Worm (Caenorhabditis elegans) whole organism, midembryonic: Measurements from ENCODE around the gene sre-40.
A peak's percentile ranks its signal among the peaks of the same experiment; 100 is the strongest.

Source experiments
- T22C8.4 ChIP-seq: fragments of 200-800 bp; sonication (Bioruptor generic); IDR thresholded peaks from 2 replicates; pipeline ENCODE4 v1.3.6; 2022; ENCODE audit warnings: missing genetic modification characterization, missing compliant biosample characterization
- cog-1 ChIP-seq: sonication (generic microtip); optimal IDR thresholded peaks from 2 replicates; lab custom pipeline; 2016; ENCODE audit warnings: missing genetic modification characterization, missing compliant biosample characterization
- flt-1 ChIP-seq: fragments of 200-800 bp; sonication (Bioruptor generic); IDR thresholded peaks from 2 replicates; pipeline ENCODE4 v1.3.6; 2022; ENCODE audit warnings: missing genetic modification characterization, missing compliant biosample characterization
- klf-2 ChIP-seq: fragments of 200-800 bp; sonication (Bioruptor generic); conservative IDR thresholded peaks from 2 replicates; pipeline ENCODE4 v1.3.6; 2022; ENCODE audit warnings: missing genetic modification reagents, missing genetic modification characterization, missing compliant biosample characterization
- med-1 ChIP-seq: sonication (generic microtip); optimal IDR thresholded peaks from 2 replicates; lab custom pipeline; 2017; ENCODE audit warnings: missing genetic modification characterization, mild to moderate bottlenecking, missing compliant biosample characterization, antibody characterized with exemption, missing genetic modification reagents; ENCODE audit not compliant: insufficient read depth
- ref-1 ChIP-seq: fragments of 200-800 bp; sonication (Bioruptor generic); conservative IDR thresholded peaks from 2 replicates; pipeline ENCODE4 v1.3.6; 2022; ENCODE audit warnings: missing genetic modification reagents, missing genetic modification characterization, missing compliant biosample characterization
- tab-1 ChIP-seq: fragments of 200-800 bp; sonication (Bioruptor generic); IDR thresholded peaks from 2 replicates; pipeline ENCODE4 v1.3.6; 2022; ENCODE audit warnings: missing genetic modification characterization, missing compliant biosample characterization
- ztf-23 ChIP-seq: fragments of 200-800 bp; sonication (Bioruptor generic); IDR thresholded peaks from 2 replicates; pipeline ENCODE4 v1.3.6; 2022; ENCODE audit warnings: missing genetic modification reagents, missing genetic modification characterization, missing compliant biosample characterization
- ztf-29 ChIP-seq: fragments of 200-800 bp; sonication (Bioruptor generic); IDR thresholded peaks from 2 replicates; pipeline ENCODE4 v1.3.6; 2022; ENCODE audit warnings: missing genetic modification reagents, missing genetic modification characterization, missing compliant biosample characterization

Gene sre-40

ce11 chrII:4706359-4706871 lies 22.8 kb upstream of the sre-40 start, which contains the start of the genes F10G7.9 and tsn-1:
Gene F10G7.9 (minus strand): TSS chrII:4706485.
Gene tsn-1 (plus strand): TSS chrII:4706821.
- TF ChIP-seq ztf-23: no peak
- no peak for TF ChIP-seq T22C8.4
- no peak for TF ChIP-seq tab-1 (GFP tag; lab: Robert Waterston, UW)
- TF ChIP-seq flt-1 (GFP tag; lab: Robert Waterston, UW): no peak
- TF ChIP-seq klf-2: no peak
- TF ChIP-seq ref-1 (GFP tag; lab: Robert Waterston, UW): no peak
- no peak for TF ChIP-seq ztf-29 (GFP tag; lab: Robert Waterston, UW)
- TF ChIP-seq med-1 (GFP tag; lab: Kevin White, UChicago): no peak
- TF ChIP-seq cog-1 (tag; lab: Kevin White, UChicago): no peak

ce11 chrII:4703011-4703410 lies 19.4 kb upstream of the sre-40 start:
- TF ChIP-seq ref-1 (GFP tag; lab: Robert Waterston, UW) (no peak), klf-2 (no peak), tab-1 (GFP tag; lab: Robert Waterston, UW) (no peak), flt-1 (GFP tag; lab: Robert Waterston, UW) (no peak), med-1 (GFP tag; lab: Kevin White, UChicago) (no peak), T22C8.4 (no peak), cog-1 (tag; lab: Kevin White, UChicago) (no peak), ztf-29 (GFP tag; lab: Robert Waterston, UW) (no peak), ztf-23 (no peak)

- TF ChIP-seq tab-1 (GFP tag; lab: Robert Waterston, UW) (peak; percentile 70; the same call in 1 of the 2 replicates), cog-1 (tag; lab: Kevin White, UChicago) (peak; percentile 30), med-1 (GFP tag; lab: Kevin White, UChicago) (peak; percentile 29), flt-1 (GFP tag; lab: Robert Waterston, UW) (peak; percentile 90), ztf-23 (peak; percentile 90), T22C8.4 (peak; percentile 18; the same call in 1 of the 2 replicates), klf-2 (peak; percentile 71), ref-1 (GFP tag; lab: Robert Waterston, UW) (peak; percentile 57; the same call in 1 of the 2 replicates), ztf-29 (GFP tag; lab: Robert Waterston, UW) (peak; percentile 84)
These were observed 18.0 kb upstream of the sre-40 start, which contains the start of gene unc-85 for ce11 chrII:4701482-4702119. Gene unc-85 (plus strand): TSS chrII:4702069.

ce11 chrII:4698266-4698771 lies 14.7 kb upstream of the sre-40 start, which contains the start of the genes rpn-5 and scc-1:
Gene rpn-5 (minus strand): TSS chrII:4698427.
Gene scc-1 (plus strand): TSS chrII:4698721.
- TF ChIP-seq med-1 (GFP tag; lab: Kevin White, UChicago) (no peak), ztf-29 (GFP tag; lab: Robert Waterston, UW) (no peak), tab-1 (GFP tag; lab: Robert Waterston, UW) (no peak), ztf-23 (no peak), flt-1 (GFP tag; lab: Robert Waterston, UW) (no peak), T22C8.4 (no peak), ref-1 (GFP tag; lab: Robert Waterston, UW) (no peak), cog-1 (tag; lab: Kevin White, UChicago) (no peak)

ce11 chrII:4696055-4696454 lies 12.5 kb upstream of the sre-40 start:
- TF ChIP-seq tab-1 (GFP tag; lab: Robert Waterston, UW): no peak
- TF ChIP-seq med-1 (GFP tag; lab: Kevin White, UChicago): no peak
- TF ChIP-seq klf-2: no peak
- TF ChIP-seq ref-1 (GFP tag; lab: Robert Waterston, UW): no peak
- TF ChIP-seq ztf-23: no peak
- TF ChIP-seq T22C8.4: no peak
- TF ChIP-seq ztf-29 (GFP tag; lab: Robert Waterston, UW): no peak
- no peak for TF ChIP-seq cog-1 (tag; lab: Kevin White, UChicago)
- no peak for TF ChIP-seq flt-1 (GFP tag; lab: Robert Waterston, UW)

ce11 chrII:4693129-4693528 lies 9.5 kb upstream of the sre-40 start, which contains the start of gene F10G7.5:
Gene F10G7.5 (plus strand): TSS chrII:4693414.
- peak; percentile 28 for TF ChIP-seq cog-1 (tag; lab: Kevin White, UChicago)
- no peak for TF ChIP-seq klf-2

- TF ChIP-seq T22C8.4: no peak
- TF ChIP-seq ztf-29 (GFP tag; lab: Robert Waterston, UW): no peak
- no peak for TF ChIP-seq ref-1 (GFP tag; lab: Robert Waterston, UW)
- no peak for TF ChIP-seq ztf-23
- no peak for TF ChIP-seq flt-1 (GFP tag; lab: Robert Waterston, UW)
- TF ChIP-seq cog-1 (tag; lab: Kevin White, UChicago): no peak
- no peak for TF ChIP-seq med-1 (GFP tag; lab: Kevin White, UChicago)
- no peak for TF ChIP-seq klf-2
- no peak for TF ChIP-seq tab-1 (GFP tag; lab: Robert Waterston, UW)
These were observed 5.9 kb upstream of the sre-40 start, which contains the start of gene F10G7.12 for ce11 chrII:4689477-4689876. Gene F10G7.12 (plus strand): TSS chrII:4689777.

ce11 chrII:4686941-4687340 lies 3.3 kb upstream of the sre-40 start, which contains the start of gene sre-39:
Gene sre-39 (plus strand): TSS chrII:4687241.
- TF ChIP-seq klf-2 (no peak), ztf-29 (GFP tag; lab: Robert Waterston, UW) (no peak), tab-1 (GFP tag; lab: Robert Waterston, UW) (no peak), ref-1 (GFP tag; lab: Robert Waterston, UW) (no peak), cog-1 (tag; lab: Kevin White, UChicago) (no peak), flt-1 (GFP tag; lab: Robert Waterston, UW) (no peak), T22C8.4 (no peak), ztf-23 (no peak), med-1 (GFP tag; lab: Kevin White, UChicago) (no peak)

ce11 chrII:4684852-4685251 lies 1.3 kb upstream of the sre-40 start:
- TF ChIP-seq T22C8.4 (no peak), med-1 (GFP tag; lab: Kevin White, UChicago) (no peak), klf-2 (no peak), tab-1 (GFP tag; lab: Robert Waterston, UW) (no peak), cog-1 (tag; lab: Kevin White, UChicago) (no peak), ztf-29 (GFP tag; lab: Robert Waterston, UW) (no peak), ztf-23 (no peak), ref-1 (GFP tag; lab: Robert Waterston, UW) (no peak), flt-1 (GFP tag; lab: Robert Waterston, UW) (no peak)
